Worm (Caenorhabditis elegans): ENCODE data around the gene clp-4.

ce11 chrIII:1833984-1834563, 16.0 kb upstream of the clp-4 start, which contains the start of gene rexd-1:
- TF ChIP-seq tlp-1 (tag; optimal IDR thresholded peaks at IDR 0.05) (no peak), lin-13 (GFP tag; optimal IDR thresholded peaks at IDR 0.05) (no peak), C34B4.2 (tag; optimal IDR thresholded peaks at IDR 0.05) (no peak), ztf-4 (tag; optimal IDR thresholded peaks at IDR 0.05) (no peak), snpc-4 (tag; optimal IDR thresholded peaks at IDR 0.05) (no peak), mef-2 (tag; optimal IDR thresholded peaks at IDR 0.05) (no peak)
